Fruit fly (Drosophila melanogaster) whole organism, embryonic: ENCODE measurements around the gene defl.

Experiments
- Abd-B ChIP-seq: fragments of 200-800 bp; sonication (Bioruptor generic); optimal IDR thresholded peaks from 2 replicates; lab custom pipeline; 2018; ENCODE audit warnings: missing biosample characterization, mild to moderate bottlenecking, missing genetic modification characterization, moderate library complexity
- Ada2b ChIP-seq: fragments of 200-800 bp; sonication (Bioruptor generic); IDR thresholded peaks from 2 replicates; pipeline ENCODE4 v1.3.6; 2022; ENCODE audit warnings: missing biosample characterization, missing genetic modification characterization
- CG10959 ChIP-seq: fragments of 200-800 bp; sonication (Bioruptor generic); IDR thresholded peaks from 2 replicates; pipeline ENCODE4 v1.3.6; 2022; ENCODE audit warnings: missing biosample characterization, missing genetic modification characterization
- CG11723 ChIP-seq: fragments of 200-800 bp; sonication (Bioruptor generic); optimal IDR thresholded peaks from 2 replicates; lab custom pipeline; 2017; ENCODE audit warnings: missing biosample characterization, mild to moderate bottlenecking, missing genetic modification characterization
- CG12155 ChIP-seq: fragments of 200-800 bp; sonication (Bioruptor generic); optimal IDR thresholded peaks from 3 replicates; lab custom pipeline; 2016; ENCODE audit warnings: missing biosample characterization, missing genetic modification characterization
- CG13287 ChIP-seq: fragments of 200-800 bp; sonication (Bioruptor generic); IDR thresholded peaks from 2 replicates; pipeline ENCODE4 v1.3.6; 2022; ENCODE audit warnings: missing biosample characterization, missing genetic modification characterization; ENCODE audit not compliant: partially characterized antibody
- CG13296 ChIP-seq: fragments of 200-800 bp; sonication (Bioruptor generic); optimal IDR thresholded peaks from 3 replicates; lab custom pipeline; 2018; ENCODE audit warnings: missing biosample characterization, mild to moderate bottlenecking, missing genetic modification characterization
- CG14710 ChIP-seq: fragments of 200-800 bp; sonication (Bioruptor generic); optimal IDR thresholded peaks from 3 replicates; lab custom pipeline; 2019; ENCODE audit warnings: missing biosample characterization, mild to moderate bottlenecking, missing genetic modification characterization, moderate library complexity
- CG14860 ChIP-seq: fragments of 200-800 bp; sonication (Bioruptor generic); IDR thresholded peaks from 3 replicates; pipeline ENCODE4 v1.3.6; 2022; ENCODE audit warnings: missing biosample characterization, missing genetic modification characterization; ENCODE audit not compliant: partially characterized antibody
- CG15601 ChIP-seq: fragments of 200-800 bp; sonication (Bioruptor generic); optimal IDR thresholded peaks from 3 replicates; lab custom pipeline; 2019; ENCODE audit warnings: missing biosample characterization, mild to moderate bottlenecking, missing genetic modification characterization, moderate library complexity
- CG1647 ChIP-seq: fragments of 200-800 bp; sonication (Bioruptor generic); optimal IDR thresholded peaks from 3 replicates; lab custom pipeline; 2016; ENCODE audit warnings: missing biosample characterization, missing genetic modification characterization
- CG17829 ChIP-seq: fragments of 200-800 bp; optimal IDR thresholded peaks from 2 replicates; lab custom pipeline; 2019; ENCODE audit warnings: missing biosample characterization, mild to moderate bottlenecking, missing genetic modification characterization, moderate library complexity
- CG3065 ChIP-seq: fragments of 200-800 bp; sonication (Bioruptor generic); optimal IDR thresholded peaks from 2 replicates; lab custom pipeline; 2016; ENCODE audit warnings: missing biosample characterization, missing genetic modification characterization
- CG3163 ChIP-seq: fragments of 200-800 bp; sonication (Bioruptor generic); optimal IDR thresholded peaks from 3 replicates; lab custom pipeline; 2016; ENCODE audit warnings: missing biosample characterization, missing genetic modification characterization
- CG34376 ChIP-seq: fragments of 200-800 bp; sonication (Bioruptor generic); optimal IDR thresholded peaks from 2 replicates; lab custom pipeline; 2018; ENCODE audit warnings: missing biosample characterization, mild to moderate bottlenecking, missing genetic modification characterization
- CG3995 ChIP-seq: fragments of 200-800 bp; sonication (Bioruptor generic); optimal IDR thresholded peaks from 3 replicates; lab custom pipeline; 2016; ENCODE audit warnings: missing biosample characterization, missing genetic modification characterization
- CG4360 ChIP-seq: fragments of 200-800 bp; sonication (Bioruptor generic); IDR thresholded peaks from 2 replicates; pipeline ENCODE4 v1.3.6; 2022; ENCODE audit warnings: missing biosample characterization, missing genetic modification characterization
- CG7372 ChIP-seq: fragments of 200-800 bp; sonication (Bioruptor generic); IDR thresholded peaks from 2 replicates; pipeline ENCODE4 v1.3.6; 2022; ENCODE audit warnings: missing biosample characterization, missing genetic modification characterization
- CG7745 ChIP-seq: fragments of 200-800 bp; sonication (Bioruptor generic); optimal IDR thresholded peaks from 2 replicates; lab custom pipeline; 2018; ENCODE audit warnings: missing biosample characterization, mild to moderate bottlenecking, missing genetic modification characterization, moderate library complexity
- CG7786 ChIP-seq: fragments of 200-800 bp; sonication (Bioruptor generic); optimal IDR thresholded peaks from 2 replicates; lab custom pipeline; 2016; ENCODE audit warnings: missing biosample characterization, missing genetic modification characterization
- CG9437 ChIP-seq: fragments of 200-800 bp; sonication (Bioruptor generic); optimal IDR thresholded peaks from 2 replicates; lab custom pipeline; 2018; ENCODE audit warnings: missing biosample characterization, mild to moderate bottlenecking, missing genetic modification characterization
- CoRest ChIP-seq: fragments of 200-800 bp; sonication (Bioruptor generic); optimal IDR thresholded peaks from 3 replicates; lab custom pipeline; 2018; ENCODE audit warnings: missing biosample characterization, mild to moderate bottlenecking, missing genetic modification characterization, moderate library complexity
- MBD-R2 ChIP-seq: fragments of 200-800 bp; sonication (Bioruptor generic); IDR thresholded peaks from 2 replicates; pipeline ENCODE4 v1.3.6; 2022; ENCODE audit warnings: missing biosample characterization, missing genetic modification characterization
- Mad ChIP-seq: fragments of 200-800 bp; sonication (Bioruptor generic); optimal IDR thresholded peaks from 2 replicates; lab custom pipeline; 2016; ENCODE audit warnings: missing biosample characterization, missing genetic modification characterization
- NfI ChIP-seq: fragments of 200-800 bp; sonication (Bioruptor generic); optimal IDR thresholded peaks from 3 replicates; lab custom pipeline; 2018; ENCODE audit warnings: missing biosample characterization, mild to moderate bottlenecking, missing genetic modification characterization, moderate library complexity
- PHDP ChIP-seq: fragments of 200-800 bp; sonication (Bioruptor generic); optimal IDR thresholded peaks from 3 replicates; lab custom pipeline; 2018; ENCODE audit warnings: missing biosample characterization, mild to moderate bottlenecking, missing genetic modification characterization, moderate library complexity
- Sox102F ChIP-seq: fragments of 200-800 bp; sonication (Bioruptor generic); optimal IDR thresholded peaks from 2 replicates; lab custom pipeline; 2018; ENCODE audit warnings: missing biosample characterization, mild to moderate bottlenecking, missing genetic modification characterization, moderate library complexity
- Xrp1 ChIP-seq: fragments of 200-800 bp; sonication (Bioruptor generic); IDR thresholded peaks from 2 replicates; pipeline ENCODE4 v1.3.6; 2022; ENCODE audit warnings: missing biosample characterization, missing genetic modification characterization
- al ChIP-seq: fragments of 200-800 bp; sonication (Bioruptor generic); IDR thresholded peaks from 2 replicates; pipeline ENCODE4 v1.3.6; 2022; ENCODE audit warnings: missing biosample characterization, missing genetic modification characterization
- amos ChIP-seq: fragments of 200-800 bp; sonication (Bioruptor generic); IDR thresholded peaks from 2 replicates; pipeline ENCODE4 v1.3.6; 2022; ENCODE audit warnings: missing biosample characterization, missing genetic modification characterization; ENCODE audit not compliant: partially characterized antibody
- cas ChIP-seq: fragments of 200-800 bp; sonication (Bioruptor generic); IDR thresholded peaks from 2 replicates; pipeline ENCODE4 v1.3.6; 2022; ENCODE audit warnings: missing biosample characterization, missing genetic modification characterization
- ci ChIP-seq: fragments of 200-800 bp; sonication (Bioruptor generic); IDR thresholded peaks from 3 replicates; pipeline ENCODE4 v1.3.6; 2022; ENCODE audit warnings: missing biosample characterization, missing genetic modification characterization
- dati ChIP-seq: fragments of 200-800 bp; sonication (Bioruptor generic); IDR thresholded peaks from 2 replicates; pipeline ENCODE4 v1.3.6; 2022; ENCODE audit warnings: missing biosample characterization, missing genetic modification characterization
- disco-r ChIP-seq: fragments of 200-800 bp; sonication (Bioruptor generic); optimal IDR thresholded peaks from 2 replicates; lab custom pipeline; 2016; ENCODE audit warnings: missing biosample characterization, missing genetic modification characterization
- dysf ChIP-seq: fragments of 200-800 bp; sonication (Bioruptor generic); IDR thresholded peaks from 3 replicates; pipeline ENCODE4 v1.3.6; 2022; ENCODE audit warnings: missing biosample characterization, missing genetic modification characterization
- emc ChIP-seq: fragments of 200-800 bp; sonication (Bioruptor generic); optimal IDR thresholded peaks from 2 replicates; lab custom pipeline; 2016; ENCODE audit warnings: missing biosample characterization, missing genetic modification characterization
- eve ChIP-seq, 2 experiments: fragments of >200 bp; optimal IDR thresholded peaks; 2 replicates each; lab custom pipeline; 2017; ENCODE audit warnings: missing biosample characterization in 2 of 2, missing genetic modification characterization in 2 of 2
- gcm ChIP-seq: fragments of 200-800 bp; sonication (Bioruptor generic); optimal IDR thresholded peaks from 2 replicates; lab custom pipeline; 2019; ENCODE audit warnings: missing biosample characterization, mild to moderate bottlenecking, missing genetic modification characterization, moderate library complexity
- gsb-n ChIP-seq: fragments of 200-800 bp; sonication (Bioruptor generic); optimal IDR thresholded peaks from 3 replicates; lab custom pipeline; 2018; ENCODE audit warnings: missing biosample characterization, mild to moderate bottlenecking, missing genetic modification characterization
- h ChIP-seq: fragments of >200 bp; optimal IDR thresholded peaks from 2 replicates; lab custom pipeline; 2017
- hbn ChIP-seq: fragments of 200-800 bp; sonication (Bioruptor generic); IDR thresholded peaks from 2 replicates; pipeline ENCODE4 v1.3.6; 2022; ENCODE audit warnings: missing biosample characterization, missing genetic modification characterization; ENCODE audit not compliant: partially characterized antibody
- kah ChIP-seq: fragments of 200-800 bp; sonication (Bioruptor generic); optimal IDR thresholded peaks from 2 replicates; lab custom pipeline; 2018; ENCODE audit warnings: missing biosample characterization, mild to moderate bottlenecking, missing genetic modification characterization
- pfk ChIP-seq: fragments of 200-800 bp; sonication (Bioruptor generic); optimal IDR thresholded peaks from 2 replicates; lab custom pipeline; 2018; ENCODE audit warnings: missing biosample characterization, mild to moderate bottlenecking, missing genetic modification characterization, moderate library complexity
- tap ChIP-seq: fragments of 200-800 bp; optimal IDR thresholded peaks from 3 replicates; lab custom pipeline; 2019; ENCODE audit warnings: missing biosample characterization, mild to moderate bottlenecking, missing genetic modification characterization, moderate library complexity
- twi ChIP-seq: fragments of 200-800 bp; optimal IDR thresholded peaks from 2 replicates; lab custom pipeline; 2019; ENCODE audit warnings: missing biosample characterization, mild to moderate bottlenecking, missing genetic modification characterization, moderate library complexity
- z ChIP-seq: fragments of 200-800 bp; sonication (Bioruptor generic); IDR thresholded peaks from 3 replicates; pipeline ENCODE4 v1.3.6; 2022; ENCODE audit warnings: missing biosample characterization, missing genetic modification characterization
- zen ChIP-seq: fragments of 200-800 bp; sonication (Bioruptor generic); optimal IDR thresholded peaks from 3 replicates; lab custom pipeline; 2018; ENCODE audit warnings: missing biosample characterization, mild to moderate bottlenecking, missing genetic modification characterization, moderate library complexity
- zf30C ChIP-seq: fragments of 200-800 bp; sonication (Bioruptor generic); optimal IDR thresholded peaks from 3 replicates; lab custom pipeline; 2018; ENCODE audit warnings: missing biosample characterization, mild to moderate bottlenecking, missing genetic modification characterization

Gene defl

DNA sequence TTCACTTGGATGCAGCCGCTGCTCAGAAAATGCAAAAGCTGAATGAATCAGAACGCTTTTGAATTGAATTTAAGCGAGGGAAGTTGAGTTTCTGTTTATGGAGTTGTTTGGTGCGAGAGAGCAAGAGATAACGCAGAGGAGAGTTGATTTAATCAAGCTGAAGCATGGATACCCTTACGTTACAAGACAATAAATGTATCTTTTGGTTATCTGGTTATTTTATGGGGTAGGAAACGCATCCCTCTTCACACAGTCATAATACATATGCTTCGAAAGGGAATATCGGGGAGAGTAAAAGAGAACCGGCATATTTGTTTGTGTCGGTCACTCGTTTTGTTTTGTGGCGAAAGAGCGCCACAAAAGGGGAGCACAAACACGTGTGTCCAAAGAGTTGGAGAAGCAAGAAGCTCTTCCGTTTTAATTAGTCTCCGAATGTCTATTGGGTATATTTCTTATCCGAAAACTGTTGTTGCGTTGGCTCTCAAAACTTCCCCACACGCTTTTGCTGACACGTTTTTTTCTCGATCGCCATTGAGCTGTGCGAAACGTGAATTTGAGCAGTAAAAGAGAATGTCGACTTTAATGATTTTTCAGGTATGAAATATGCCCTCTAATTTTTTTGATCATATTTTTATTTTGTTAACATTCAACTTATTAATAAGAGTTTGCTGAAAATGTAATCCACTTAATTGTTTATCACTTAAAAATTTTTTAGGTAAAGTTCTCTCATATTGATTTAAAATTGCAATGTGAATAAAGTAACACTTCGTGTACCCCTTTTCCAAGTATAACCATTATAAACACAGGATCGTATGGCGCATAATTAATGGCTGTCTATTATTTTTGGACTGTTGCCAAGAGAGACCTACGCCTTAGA, 26.3 kb upstream of the defl start, which contains the start of gene Prps (continued):
- TF ChIP-seq CG10959 (GFP tag; lab: Robert Waterston, UW) = peak; percentile 68; the same call in 1 of the 2 replicates
- no peak for TF ChIP-seq CG7745 (tag; lab: Kevin White, UChicago)
- TF ChIP-seq gcm = peak; percentile 82
- peak; percentile 53; the same call in 1 of the 2 replicates for TF ChIP-seq cas (GFP tag; lab: Robert Waterston, UW)
- peak; percentile 79 for TF ChIP-seq CG1647 (GFP tag; lab: Kevin White, UChicago)
- peak; percentile 82 for TF ChIP-seq PHDP (tag; lab: Kevin White, UChicago)
- peak; percentile 90 for TF ChIP-seq ci (GFP tag; lab: Robert Waterston, UW)
- TF ChIP-seq CG7372 (GFP tag; lab: Robert Waterston, UW) = peak; percentile 70
- peak; percentile 62 for TF ChIP-seq Sox102F (GFP tag; lab: Kevin White, UChicago)
- peak; percentile 3 for TF ChIP-seq CG3065 (GFP tag; lab: Kevin White, UChicago)
- TF ChIP-seq NfI (GFP tag; lab: Kevin White, UChicago) = peak; percentile 74
- TF ChIP-seq CG34376 = peak; percentile 79
- TF ChIP-seq CG3163 = peak; percentile 97
- peak; percentile 30; the same call in 1 of the 2 replicates for TF ChIP-seq CG13287 (GFP tag; lab: Robert Waterston, UW)
- TF ChIP-seq hbn (GFP tag; lab: Robert Waterston, UW) = 0 out of 2 replicates have a peak, but pooled peaks have one; percentile 12
- no peak for TF ChIP-seq pfk (GFP tag; lab: Kevin White, UChicago)
- TF ChIP-seq Mad (GFP tag; lab: Kevin White, UChicago) = peak; percentile 24
- peak; percentile 76 for TF ChIP-seq tap (tag; lab: Kevin White, UChicago)
- peak; percentile 75 for TF ChIP-seq CG17829
- TF ChIP-seq Ada2b (GFP tag; lab: Robert Waterston, UW) = peak; percentile 80
- TF ChIP-seq zen = no peak
- TF ChIP-seq gsb-n (tag; lab: Kevin White, UChicago) = peak; percentile 41
- peak; percentile 69 for TF ChIP-seq CoRest (tag; lab: Kevin White, UChicago)
- peak; percentile 79 for TF ChIP-seq CG13296 (GFP tag; lab: Kevin White, UChicago)
- no peak for TF ChIP-seq CG14860 (GFP tag; lab: Robert Waterston, UW)
- no peak for TF ChIP-seq z (GFP tag; lab: Robert Waterston, UW)
- TF ChIP-seq CG3995 (GFP tag; lab: Kevin White, UChicago) = no peak
- peak; percentile 36 for TF ChIP-seq Abd-B
- TF ChIP-seq emc (GFP tag; lab: Kevin White, UChicago) = peak; percentile 33
- peak; percentile 82 for TF ChIP-seq CG7786 (GFP tag; lab: Kevin White, UChicago)
- 0 out of 2 replicates have a peak, but pooled peaks have one; percentile 39 for TF ChIP-seq dati (GFP tag; lab: Robert Waterston, UW)
- peak; percentile 83 for TF ChIP-seq dysf
- peak; percentile 50 for TF ChIP-seq CG15601 (tag; lab: Kevin White, UChicago)
- TF ChIP-seq al (GFP tag; lab: Robert Waterston, UW) = peak; percentile 64; the same call in 1 of the 2 replicates
- TF ChIP-seq zf30C = no peak
- peak; percentile 51; the same call in 1 of the 2 replicates for TF ChIP-seq MBD-R2 (GFP tag; lab: Robert Waterston, UW)
- no peak for TF ChIP-seq amos (GFP tag; lab: Robert Waterston, UW)
- peak; percentile 18 for TF ChIP-seq CG9437 (GFP tag; lab: Kevin White, UChicago)
- peak; percentile 36; the same call in 1 of the 2 replicates for TF ChIP-seq CG4360
- no peak for TF ChIP-seq h (lab: Kevin White, UChicago)
- TF ChIP-seq Xrp1 (GFP tag; lab: Robert Waterston, UW) = peak; percentile 84
- TF ChIP-seq eve (GFP tag; optimal IDR thresholded peaks at IDR 0.05; lab: Kevin White, UChicago) = no peak
- peak; percentile 42 for TF ChIP-seq CG11723 (GFP tag; lab: Kevin White, UChicago)
- peak; percentile 50 for TF ChIP-seq kah (GFP tag; lab: Kevin White, UChicago)
- peak; percentile 59 for TF ChIP-seq CG12155 (GFP tag; lab: Kevin White, UChicago)
- peak; percentile 34 for TF ChIP-seq CG14710 (tag; lab: Kevin White, UChicago)
- TF ChIP-seq twi = peak; percentile 19
- TF ChIP-seq disco-r = peak; percentile 59
